Worm (Caenorhabditis elegans) whole organism, young adult: ENCODE results near the gene spp-5.

Experiments used
- F55B11.4 ChIP-seq: sonication (generic microtip); optimal IDR thresholded peaks from 2 replicates; lab custom pipeline; 2016; ENCODE audit warnings: missing compliant biosample characterization, missing genetic modification characterization, borderline replicate concordance; ENCODE audit not compliant: insufficient read depth
- K11D2.4 ChIP-seq: fragments of 200-800 bp; sonication (Bioruptor generic); IDR thresholded peaks from 2 replicates; pipeline ENCODE4 v1.3.6; 2022; ENCODE audit warnings: missing genetic modification reagents, missing genetic modification characterization, missing compliant biosample characterization
- attf-6 ChIP-seq: fragments of 200-800 bp; sonication (Bioruptor generic); IDR thresholded peaks from 2 replicates; pipeline ENCODE4 v1.3.6; 2022; ENCODE audit warnings: missing genetic modification reagents, missing genetic modification characterization, missing compliant biosample characterization
- dpff-1 ChIP-seq: sonication (generic microtip); optimal IDR thresholded peaks from 2 replicates; lab custom pipeline; 2017; ENCODE audit warnings: mild to moderate bottlenecking, missing genetic modification characterization, missing compliant biosample characterization
- efl-1 ChIP-seq: fragments of 150-350 bp; optimal IDR thresholded peaks from 2 replicates; lab custom pipeline; 2014; ENCODE audit warnings: missing biosample characterization, missing genetic modification reagents, missing genetic modification characterization
- egl-44 ChIP-seq: fragments of 200-800 bp; sonication (Bioruptor generic); IDR thresholded peaks from 2 replicates; pipeline ENCODE4 v1.3.6; 2022; ENCODE audit warnings: missing genetic modification reagents, missing genetic modification characterization, missing compliant biosample characterization
- nfya-1 ChIP-seq: sonication (generic microtip); optimal IDR thresholded peaks from 2 replicates; lab custom pipeline; 2017; ENCODE audit warnings: antibody characterized with exemption, missing compliant biosample characterization, missing genetic modification characterization, borderline replicate concordance; ENCODE audit not compliant: insufficient read depth
- snpc-4 ChIP-seq, 5 experiments: fragments of 150-350 bp in 1 of 5; sonication (generic microtip) in 4 of 5; optimal IDR thresholded peaks; 2 replicates each; lab custom pipeline; 2014 to 2018; ENCODE audit warnings: missing genetic modification characterization in 5 of 5, missing biosample characterization in 3 of 5, antibody characterized with exemption in 2 of 5, mild to moderate bottlenecking in 2 of 5, missing compliant biosample characterization in 2 of 5, missing genotype in 2 of 5, moderate library complexity in 2 of 5, missing genetic modification reagents in 1 of 5
- unc-130 ChIP-seq: sonication (generic microtip); optimal IDR thresholded peaks from 2 replicates; lab custom pipeline; 2016; ENCODE audit warnings: missing genetic modification reagents, missing genetic modification characterization, missing compliant biosample characterization

DNA sequence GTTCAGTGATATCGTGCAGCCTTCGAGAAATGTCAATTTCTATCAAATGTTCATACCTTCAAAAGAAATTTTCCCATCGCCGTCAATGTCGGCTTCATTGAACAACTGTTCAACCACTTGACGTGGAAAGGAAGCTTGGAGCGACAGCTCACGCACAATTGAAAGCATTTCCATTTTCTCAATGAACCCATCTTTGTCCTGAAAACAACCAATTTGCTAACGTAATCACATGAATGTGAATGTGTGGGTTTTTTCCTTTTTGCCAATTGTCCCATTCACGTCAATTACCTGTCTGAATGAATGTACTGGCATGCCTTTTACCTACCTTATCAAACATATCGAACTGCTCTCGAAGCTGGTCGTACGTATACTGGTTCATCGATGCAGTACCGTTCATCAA lies 23.8 kb downstream of the spp-5 start:
- TF ChIP-seq egl-44 (GFP tag; lab: Robert Waterston, UW) (no peak), nfya-1 (no peak), attf-6 (GFP tag; lab: Robert Waterston, UW) (no peak), unc-130 (GFP tag; lab: Kevin White, UChicago) (no peak), snpc-4 (GFP tag; optimal IDR thresholded peaks at IDR 0.05; lab: Kevin White, UChicago) (no peak), snpc-4 (tag; optimal IDR thresholded peaks at IDR 0.05; lab: Kevin White, UChicago) (no peak), efl-1 (GFP tag; lab: Kevin White, UChicago) (no peak), K11D2.4 (GFP tag; lab: Robert Waterston, UW) (no peak), dpff-1 (tag; lab: Kevin White, UChicago) (no peak), F55B11.4 (no peak)
